Worm (Caenorhabditis elegans) whole organism, young adult: Measurements from ENCODE around the gene F49H6.17.

ENCODE experiments used
- B0035.1 ChIP-seq: sonication (generic microtip); optimal IDR thresholded peaks from 2 replicates; lab custom pipeline; 2016; ENCODE audit warnings: missing genetic modification characterization, mild to moderate bottlenecking, missing compliant biosample characterization, missing genotype, missing genetic modification reagents
- B0261.1 ChIP-seq: sonication (generic microtip); optimal IDR thresholded peaks from 2 replicates; lab custom pipeline; 2016; ENCODE audit warnings: mild to moderate bottlenecking, missing genetic modification characterization, moderate library complexity, missing compliant biosample characterization
- F33H1.4 ChIP-seq: fragments of 200-800 bp; sonication (Bioruptor generic); IDR thresholded peaks from 2 replicates; pipeline ENCODE4 v1.3.6; 2022; ENCODE audit warnings: missing genetic modification reagents, missing genetic modification characterization, missing compliant biosample characterization
- F49E8.2 ChIP-seq: sonication (generic microtip); optimal IDR thresholded peaks from 3 replicates; lab custom pipeline; 2017; ENCODE audit warnings: missing genetic modification characterization, mild to moderate bottlenecking, missing compliant biosample characterization, antibody characterized with exemption, moderate library complexity; ENCODE audit not compliant: insufficient read depth
- F52B5.7 ChIP-seq: sonication (generic microtip); optimal IDR thresholded peaks from 2 replicates; lab custom pipeline; 2016; ENCODE audit warnings: mild to moderate bottlenecking, missing genetic modification characterization, missing compliant biosample characterization
- F57C9.4 ChIP-seq: sonication (generic microtip); optimal IDR thresholded peaks from 2 replicates; lab custom pipeline; 2017; ENCODE audit warnings: mild to moderate bottlenecking, missing genetic modification characterization, missing compliant biosample characterization
- K12H6.12 ChIP-seq: fragments of 200-800 bp; sonication (Bioruptor generic); optimal IDR thresholded peaks from 2 replicates; lab custom pipeline; 2018; ENCODE audit warnings: mild to moderate bottlenecking, missing genetic modification characterization, missing compliant biosample characterization
- T07F8.4 ChIP-seq: sonication (generic microtip); optimal IDR thresholded peaks from 2 replicates; lab custom pipeline; 2016; ENCODE audit warnings: mild to moderate bottlenecking, missing genetic modification characterization, moderate library complexity, missing compliant biosample characterization
- Y53F4B.3 ChIP-seq: fragments of 200-800 bp; sonication (Bioruptor generic); IDR thresholded peaks from 2 replicates; pipeline ENCODE4 v1.3.6; 2022; ENCODE audit warnings: missing genetic modification reagents, missing genetic modification characterization, missing compliant biosample characterization
- Y67H2A.10 ChIP-seq: fragments of 200-800 bp; sonication (Bioruptor generic); conservative IDR thresholded peaks from 2 replicates; pipeline ENCODE4 v1.3.6; 2022; ENCODE audit warnings: missing genetic modification reagents, missing genetic modification characterization, missing compliant biosample characterization
- Y79H2A.3 ChIP-seq: fragments of 200-800 bp; sonication (Bioruptor generic); conservative IDR thresholded peaks from 2 replicates; pipeline ENCODE4 v1.3.6; 2022; ENCODE audit warnings: missing genetic modification reagents, missing genetic modification characterization, missing compliant biosample characterization
- ama-1 ChIP-seq, 3 experiments: fragments of 150-350 bp in 1 of 3; sonication (generic microtip) in 2 of 3; optimal IDR thresholded peaks; 2 replicates each; lab custom pipeline; 2014 to 2018; ENCODE audit warnings: missing biosample characterization in 2 of 3, missing genetic modification characterization in 2 of 3, missing genetic modification reagents in 2 of 3
- aptf-3 ChIP-seq: fragments of 200-800 bp; sonication (Bioruptor generic); IDR thresholded peaks from 2 replicates; pipeline ENCODE4 v1.3.6; 2022; ENCODE audit warnings: missing genetic modification characterization, missing compliant biosample characterization
- athp-1 ChIP-seq: sonication (generic microtip); optimal IDR thresholded peaks from 2 replicates; lab custom pipeline; 2017; ENCODE audit warnings: mild to moderate bottlenecking, missing genetic modification characterization, missing compliant biosample characterization
- attf-3 ChIP-seq: fragments of 200-800 bp; sonication (Bioruptor generic); conservative IDR thresholded peaks from 2 replicates; pipeline ENCODE4 v1.3.6; 2022; ENCODE audit warnings: missing genetic modification reagents, missing genetic modification characterization, missing compliant biosample characterization
- attf-5 ChIP-seq: fragments of 200-800 bp; sonication (Bioruptor generic); optimal IDR thresholded peaks from 2 replicates; lab custom pipeline; 2018; ENCODE audit warnings: mild to moderate bottlenecking, missing genetic modification characterization, missing compliant biosample characterization
- ccch-3 ChIP-seq: fragments of 200-800 bp; sonication (Bioruptor generic); optimal IDR thresholded peaks from 2 replicates; lab custom pipeline; 2018; ENCODE audit warnings: mild to moderate bottlenecking, missing genetic modification characterization, missing compliant biosample characterization
- dpff-1 ChIP-seq: sonication (generic microtip); optimal IDR thresholded peaks from 2 replicates; lab custom pipeline; 2017; ENCODE audit warnings: mild to moderate bottlenecking, missing genetic modification characterization, missing compliant biosample characterization
- let-607 ChIP-seq, 2 experiments: fragments of 200-800 bp in 1 of 2; sonication (Bioruptor generic) in 1 of 2; sonication (generic microtip) in 1 of 2; optimal IDR thresholded peaks; 2 replicates each; lab custom pipeline; 2016 to 2018; ENCODE audit warnings: mild to moderate bottlenecking in 2 of 2, missing compliant biosample characterization in 2 of 2, missing genetic modification characterization in 2 of 2, moderate library complexity in 2 of 2, missing genotype in 1 of 2
- madf-8 ChIP-seq: fragments of 200-800 bp; sonication (Bioruptor generic); conservative IDR thresholded peaks from 2 replicates; pipeline ENCODE4 v1.3.6; 2022; ENCODE audit warnings: missing genetic modification reagents, missing genetic modification characterization, missing compliant biosample characterization
- mes-4 ChIP-seq: sonication (generic microtip); optimal IDR thresholded peaks from 2 replicates; lab custom pipeline; 2016; ENCODE audit warnings: missing genotype, missing genetic modification characterization, missing compliant biosample characterization
- nhr-80 ChIP-seq: sonication (generic microtip); optimal IDR thresholded peaks from 2 replicates; lab custom pipeline; 2016; ENCODE audit warnings: missing genetic modification characterization, missing compliant biosample characterization
- snpc-3.4 ChIP-seq: sonication (generic microtip); optimal IDR thresholded peaks from 2 replicates; lab custom pipeline; 2017; ENCODE audit warnings: missing genetic modification characterization, mild to moderate bottlenecking, missing compliant biosample characterization, antibody characterized with exemption, moderate library complexity, missing genotype, missing genetic modification reagents
- snpc-4 ChIP-seq, 5 experiments: fragments of 150-350 bp in 1 of 5; sonication (generic microtip) in 4 of 5; optimal IDR thresholded peaks; 2 replicates each; lab custom pipeline; 2014 to 2018; ENCODE audit warnings: missing genetic modification characterization in 5 of 5, missing biosample characterization in 3 of 5, antibody characterized with exemption in 2 of 5, mild to moderate bottlenecking in 2 of 5, missing compliant biosample characterization in 2 of 5, missing genotype in 2 of 5, moderate library complexity in 2 of 5, missing genetic modification reagents in 1 of 5
- tbp1 ChIP-seq: fragments of 200-800 bp; sonication (Bioruptor generic); optimal IDR thresholded peaks from 2 replicates; lab custom pipeline; 2018; ENCODE audit warnings: mild to moderate bottlenecking, missing genetic modification characterization, missing compliant biosample characterization
- unc-62 ChIP-seq: fragments of 150-350 bp; optimal IDR thresholded peaks from 2 replicates; lab custom pipeline; 2014; ENCODE audit warnings: missing biosample characterization, missing genetic modification reagents, missing genetic modification characterization
- zfh-2 ChIP-seq: fragments of 200-800 bp; sonication (Bioruptor generic); conservative IDR thresholded peaks from 2 replicates; pipeline ENCODE4 v1.3.6; 2022; ENCODE audit warnings: missing genetic modification reagents, missing genetic modification characterization, missing compliant biosample characterization
- zim-3 ChIP-seq: sonication (generic microtip); optimal IDR thresholded peaks from 2 replicates; lab custom pipeline; 2017; ENCODE audit warnings: mild to moderate bottlenecking, missing genetic modification characterization, moderate library complexity, missing compliant biosample characterization
- ztf-28 ChIP-seq: fragments of 200-800 bp; sonication (Bioruptor generic); IDR thresholded peaks from 2 replicates; pipeline ENCODE4 v1.3.6; 2022; ENCODE audit warnings: missing genetic modification reagents, missing genetic modification characterization, missing compliant biosample characterization

F49H6.17 gene

ce11 chrV:17061585-17061984, 41.8 kb downstream of the F49H6.17 start, which contains the start of gene F28B1.9:
F28B1.9 (plus strand) TSS chrV:17061885.
- TF ChIP-seq attf-5 (no peak), B0035.1 (tag; lab: Kevin White, UChicago) (no peak), snpc-4 (GFP tag; optimal IDR thresholded peaks at IDR 0.05; lab: Kevin White, UChicago) (no peak), snpc-4 (tag; optimal IDR thresholded peaks at IDR 0.05; lab: Kevin White, UChicago) (no peak), zfh-2 (no peak)

ce11 chrV:17064676-17065075, 44.9 kb downstream of the F49H6.17 start, which contains the start of gene srh-255:
srh-255 (plus strand) TSS chrV:17064976.
- no peak for TF ChIP-seq F57C9.4 (tag; lab: Kevin White, UChicago)
- TF ChIP-seq F33H1.4 (GFP tag; lab: Robert Waterston, UW): no peak
- TF ChIP-seq F52B5.7 (tag; lab: Kevin White, UChicago): no peak
- TF ChIP-seq athp-1 (tag; lab: Kevin White, UChicago): no peak
- TF ChIP-seq ama-1 (optimal IDR thresholded peaks at IDR 0.05; lab: Kevin White, UChicago): no peak
- TF ChIP-seq ama-1 (GFP tag; optimal IDR thresholded peaks at IDR 0.05; lab: Kevin White, UChicago): no peak
- no peak for TF ChIP-seq Y53F4B.3 (GFP tag; lab: Robert Waterston, UW)
- TF ChIP-seq aptf-3 (GFP tag; lab: Robert Waterston, UW): no peak
- TF ChIP-seq ccch-3 (GFP tag; lab: Kevin White, UChicago): no peak
- no peak for TF ChIP-seq T07F8.4 (tag; lab: Kevin White, UChicago)
- TF ChIP-seq, all 124 proteins: peak for 0

- no peak for TF ChIP-seq tbp1
- no peak for TF ChIP-seq Y67H2A.10 (GFP tag; lab: Robert Waterston, UW)
- TF ChIP-seq madf-8: no peak
- no peak for TF ChIP-seq nhr-80 (tag; lab: Kevin White, UChicago)
- TF ChIP-seq Y53F4B.3 (GFP tag; lab: Robert Waterston, UW): no peak
- TF ChIP-seq mes-4: no peak
Measured at ce11 chrV:17066634-17067033, 46.8 kb downstream of the F49H6.17 start.

ce11 chrV:17068839-17069238, 49.0 kb downstream of the F49H6.17 start, which contains the start of gene T05E12.8:
T05E12.8 (plus strand) TSS chrV:17069139.
- no peak for TF ChIP-seq B0035.1 (tag; lab: Kevin White, UChicago)
- TF ChIP-seq ccch-3 (GFP tag; lab: Kevin White, UChicago): no peak
- TF ChIP-seq ztf-28 (GFP tag; lab: Robert Waterston, UW): no peak
- no peak for TF ChIP-seq F49E8.2 (tag; lab: Kevin White, UChicago)
- TF ChIP-seq snpc-3.4: no peak
- no peak for TF ChIP-seq attf-3 (GFP tag; lab: Robert Waterston, UW)
- TF ChIP-seq dpff-1 (tag; lab: Kevin White, UChicago): no peak
- no peak for TF ChIP-seq attf-5
- TF ChIP-seq B0261.1: no peak
- TF ChIP-seq unc-62 (GFP tag; lab: Kevin White, UChicago): no peak
- no peak for TF ChIP-seq zim-3 (tag; lab: Kevin White, UChicago)
- TF ChIP-seq let-607 (tag; optimal IDR thresholded peaks at IDR 0.05; lab: Kevin White, UChicago): no peak
- no peak for TF ChIP-seq K12H6.12
- TF ChIP-seq Y79H2A.3 (GFP tag; lab: Robert Waterston, UW): no peak
- TF ChIP-seq, all 124 proteins: peak for 0
